Worm (Caenorhabditis elegans): ENCODE data around the gene fbxa-156.

Gene fbxa-156

ce11 chrV:17857901-17858300, 38.7 kb downstream of the fbxa-156 start (continued):
- peak; percentile 73 for TF ChIP-seq unc-62 (GFP tag; optimal IDR thresholded peaks at IDR 0.05)
- no peak for TF ChIP-seq flh-1 (GFP tag; optimal IDR thresholded peaks at IDR 0.05)
- no peak for TF ChIP-seq unc-39 (tag; optimal IDR thresholded peaks at IDR 0.05)

- TF ChIP-seq snpc-4 (tag; optimal IDR thresholded peaks at IDR 0.05): no peak
- no peak for TF ChIP-seq M03D4.4 (tag; optimal IDR thresholded peaks at IDR 0.05)
- TF ChIP-seq lin-32 (GFP tag; optimal IDR thresholded peaks at IDR 0.05): no peak
- no peak for TF ChIP-seq ceh-83 (GFP tag; optimal IDR thresholded peaks at IDR 0.05)
- no peak for TF ChIP-seq elt-3 (tag; optimal IDR thresholded peaks at IDR 0.05)
- TF ChIP-seq nhr-28 (tag; optimal IDR thresholded peaks at IDR 0.05): no peak
- no peak for TF ChIP-seq cnd-1 (tag; optimal IDR thresholded peaks at IDR 0.05)
- TF ChIP-seq ceh-43 (GFP tag; optimal IDR thresholded peaks at IDR 0.05): no peak
- no peak for TF ChIP-seq sptf-1 (tag; optimal IDR thresholded peaks at IDR 0.05)
- TF ChIP-seq lin-13 (tag; optimal IDR thresholded peaks at IDR 0.05): no peak
- no peak for TF ChIP-seq drap-1 (GFP tag; optimal IDR thresholded peaks at IDR 0.05)
- no peak for TF ChIP-seq nhr-76 (tag; optimal IDR thresholded peaks at IDR 0.05)
- no peak for TF ChIP-seq hlh-1 (tag; optimal IDR thresholded peaks at IDR 0.05)
- no peak for TF ChIP-seq mep-1 (tag; optimal IDR thresholded peaks at IDR 0.05)
- no peak for TF ChIP-seq ces-1 (GFP tag; optimal IDR thresholded peaks at IDR 0.05)
- no peak for TF ChIP-seq ham-2 (GFP tag; optimal IDR thresholded peaks at IDR 0.05)
- TF ChIP-seq mab-5 (tag; optimal IDR thresholded peaks at IDR 0.05): no peak
- no peak for TF ChIP-seq ztf-11 (tag; optimal IDR thresholded peaks at IDR 0.05)
- no peak for TF ChIP-seq mls-2 (tag; optimal IDR thresholded peaks at IDR 0.05)
- no peak for TF ChIP-seq zip-8 (tag; optimal IDR thresholded peaks at IDR 0.05)
Measured at ce11 chrV:17855889-17856288, 40.7 kb downstream of the fbxa-156 start, which contains the start of gene tcc-1. Gene tcc-1 (minus strand): TSS chrV:17855989.

- no peak for TF ChIP-seq lin-13 (tag; optimal IDR thresholded peaks at IDR 0.05)
- TF ChIP-seq zip-8 (tag; optimal IDR thresholded peaks at IDR 0.05): peak; percentile 100
Measured at ce11 chrV:17845370-17845967, 51.1 kb downstream of the fbxa-156 start.
